Fruit fly (Drosophila melanogaster) whole organism, wandering third instar larva: ENCODE data around the gene fok.

ENCODE experiments used
- Abd-B ChIP-seq: fragments of >200 bp; optimal IDR thresholded peaks from 2 replicates; lab custom pipeline; 2017; ENCODE audit warnings: missing biosample characterization, missing genetic modification characterization
- CG9705 ChIP-seq: fragments of 200-800 bp; sonication (Bioruptor generic); optimal IDR thresholded peaks from 2 replicates; lab custom pipeline; 2018; ENCODE audit warnings: missing biosample characterization, mild to moderate bottlenecking, missing genetic modification characterization
- CrebA ChIP-seq: fragments of 200-800 bp; sonication (Bioruptor generic); optimal IDR thresholded peaks from 2 replicates; lab custom pipeline; 2016; ENCODE audit warnings: missing biosample characterization, mild to moderate bottlenecking, missing genetic modification characterization, borderline replicate concordance
- GATAd ChIP-seq: sonication (Bioruptor generic); optimal IDR thresholded peaks from 2 replicates; lab custom pipeline; 2016; ENCODE audit warnings: missing biosample characterization, missing genetic modification characterization
- HLH106 ChIP-seq: fragments of 200-800 bp; optimal IDR thresholded peaks from 3 replicates; lab custom pipeline; 2019; ENCODE audit warnings: missing biosample characterization, mild to moderate bottlenecking, missing genetic modification characterization, moderate library complexity
- Hnf4 ChIP-seq: fragments of 200-800 bp; sonication (Bioruptor generic); optimal IDR thresholded peaks from 2 replicates; lab custom pipeline; 2016; ENCODE audit warnings: missing biosample characterization, mild to moderate bottlenecking, missing genetic modification characterization
- Hr78 ChIP-seq: fragments of >200 bp; optimal IDR thresholded peaks from 2 replicates; lab custom pipeline; 2017; ENCODE audit warnings: missing biosample characterization, missing genetic modification characterization
- Hr83 ChIP-seq: fragments of 200-300 bp; sonication (Bioruptor generic); optimal IDR thresholded peaks from 2 replicates; lab custom pipeline; 2016; ENCODE audit warnings: missing biosample characterization, mild to moderate bottlenecking, missing genetic modification characterization, moderate library complexity; ENCODE audit not compliant: poor library complexity, severe bottlenecking
- Jra ChIP-seq: sonication (Bioruptor generic); optimal IDR thresholded peaks from 2 replicates; lab custom pipeline; 2016; ENCODE audit warnings: missing biosample characterization, missing genetic modification characterization
- N ChIP-seq: fragments of >200 bp; optimal IDR thresholded peaks from 2 replicates; lab custom pipeline; 2018; ENCODE audit warnings: missing biosample characterization, missing external identifiers, missing genetic modification characterization
- OdsH ChIP-seq: fragments of 200-800 bp; sonication (Bioruptor generic); optimal IDR thresholded peaks from 2 replicates; lab custom pipeline; 2016; ENCODE audit warnings: missing biosample characterization, mild to moderate bottlenecking, missing genetic modification characterization
- Sp1 ChIP-seq: fragments of 200-800 bp; sonication (Bioruptor generic); optimal IDR thresholded peaks from 3 replicates; lab custom pipeline; 2019; ENCODE audit warnings: missing biosample characterization, mild to moderate bottlenecking, missing genetic modification characterization, moderate library complexity
- Vsx2 ChIP-seq: fragments of 200-300, 225-300 bp; sonication (Bioruptor generic); optimal IDR thresholded peaks from 2 replicates; lab custom pipeline; 2018; ENCODE audit warnings: missing biosample characterization, missing genetic modification characterization; ENCODE audit not compliant: partially characterized antibody
- br ChIP-seq: fragments of 200-800 bp; sonication (Bioruptor generic); optimal IDR thresholded peaks from 2 replicates; lab custom pipeline; 2016; ENCODE audit warnings: missing biosample characterization, missing genetic modification characterization
- brk ChIP-seq: fragments of 200-800 bp; sonication (Bioruptor generic); optimal IDR thresholded peaks from 2 replicates; lab custom pipeline; 2016; ENCODE audit warnings: missing biosample characterization, mild to moderate bottlenecking, missing genetic modification characterization
- dmrt93B ChIP-seq: fragments of 200-800 bp; sonication (Bioruptor generic); optimal IDR thresholded peaks from 2 replicates; lab custom pipeline; 2018; ENCODE audit warnings: missing biosample characterization, mild to moderate bottlenecking, missing genetic modification characterization
- dsf ChIP-seq: sonication (Bioruptor generic); optimal IDR thresholded peaks from 2 replicates; lab custom pipeline; 2016; ENCODE audit warnings: missing biosample characterization, missing genetic modification characterization, borderline replicate concordance
- ey ChIP-seq: fragments of 200-800 bp; sonication (Bioruptor generic); optimal IDR thresholded peaks from 2 replicates; lab custom pipeline; 2016; ENCODE audit warnings: missing biosample characterization, missing genetic modification characterization
- foxo ChIP-seq, 2 experiments: fragments of 200-800 bp; sonication (Bioruptor generic); optimal IDR thresholded peaks; 2 replicates in 1 of 2; 3 replicates in 1 of 2; lab custom pipeline; 2016 to 2017; ENCODE audit warnings: missing biosample characterization in 2 of 2, missing genetic modification characterization in 2 of 2
- fru ChIP-seq: fragments of 200-800 bp; sonication (Bioruptor generic); optimal IDR thresholded peaks from 3 replicates; lab custom pipeline; 2016; ENCODE audit warnings: missing biosample characterization, mild to moderate bottlenecking, missing genetic modification characterization
- h ChIP-seq: fragments of 200-800 bp; sonication (Bioruptor generic); optimal IDR thresholded peaks from 3 replicates; lab custom pipeline; 2016; ENCODE audit warnings: missing biosample characterization, mild to moderate bottlenecking, missing genetic modification characterization
- jim ChIP-seq: fragments of 175-275, 200-325 bp; sonication (Bioruptor generic); optimal IDR thresholded peaks from 2 replicates; lab custom pipeline; 2016; ENCODE audit warnings: missing biosample characterization, mild to moderate bottlenecking, missing genetic modification characterization
- lola ChIP-seq: fragments of >200 bp; optimal IDR thresholded peaks from 2 replicates; lab custom pipeline; 2017; ENCODE audit warnings: missing biosample characterization, missing genetic modification characterization
- psq ChIP-seq: fragments of 200-800 bp; sonication (Bioruptor generic); optimal IDR thresholded peaks from 3 replicates; lab custom pipeline; 2017; ENCODE audit warnings: missing biosample characterization, mild to moderate bottlenecking, missing genetic modification characterization, moderate library complexity
- rgr ChIP-seq: fragments of 200-800 bp; sonication (Bioruptor generic); optimal IDR thresholded peaks from 3 replicates; lab custom pipeline; 2016; ENCODE audit warnings: missing biosample characterization, mild to moderate bottlenecking, missing genetic modification characterization
- sv ChIP-seq: fragments of 200-800 bp; sonication (Bioruptor generic); optimal IDR thresholded peaks from 3 replicates; lab custom pipeline; 2016; ENCODE audit warnings: missing biosample characterization, missing genetic modification characterization
- woc ChIP-seq: sonication (Bioruptor generic); optimal IDR thresholded peaks from 2 replicates; lab custom pipeline; 2016; ENCODE audit warnings: missing biosample characterization, mild to moderate bottlenecking, missing genetic modification characterization

fok gene

DNA sequence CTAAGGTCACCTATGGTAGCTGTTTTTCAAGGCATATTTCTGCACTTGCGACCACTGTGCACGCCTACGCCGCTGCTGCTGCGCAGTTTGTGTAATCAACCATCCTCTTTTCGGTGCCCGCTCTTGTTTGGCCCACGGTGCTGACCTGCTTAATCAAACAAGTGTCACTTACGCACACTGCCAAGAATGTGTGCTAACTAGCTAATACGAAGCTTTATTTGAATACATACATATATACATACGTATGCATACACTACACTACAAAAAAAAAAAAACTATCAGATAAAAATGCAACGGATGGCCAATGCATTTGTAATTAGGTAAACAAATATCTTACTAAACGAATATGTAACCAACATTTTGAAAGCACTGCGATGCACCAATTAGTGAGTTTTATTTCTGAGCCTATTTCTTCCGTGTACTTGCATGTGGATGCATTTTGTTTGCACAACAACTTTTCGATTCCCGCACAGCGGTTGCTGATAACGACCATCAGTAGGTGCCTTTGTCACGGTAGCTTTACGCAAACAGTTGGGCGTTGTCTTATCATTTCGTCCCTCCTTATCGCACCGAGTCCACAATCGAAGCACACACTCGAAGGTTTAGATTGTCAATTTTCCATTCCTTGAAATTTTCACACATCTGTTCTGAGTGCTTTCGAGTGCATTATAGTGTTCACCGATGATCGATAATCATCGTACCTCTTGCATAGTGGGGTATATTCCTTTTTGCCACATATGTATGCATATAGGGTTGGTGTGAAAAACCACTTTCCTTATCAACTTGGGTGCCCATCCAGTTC lies 1.6 kb upstream of the fok start (continued):
- TF ChIP-seq dsf (GFP tag; lab: Kevin White, UChicago): peak; percentile 51
- TF ChIP-seq Sp1 (GFP tag; lab: Kevin White, UChicago): peak; percentile 92
- peak; percentile 68 to 95 for TF ChIP-seq foxo (GFP tag; optimal IDR thresholded peaks at IDR 0.05; lab: Kevin White, UChicago)

DNA sequence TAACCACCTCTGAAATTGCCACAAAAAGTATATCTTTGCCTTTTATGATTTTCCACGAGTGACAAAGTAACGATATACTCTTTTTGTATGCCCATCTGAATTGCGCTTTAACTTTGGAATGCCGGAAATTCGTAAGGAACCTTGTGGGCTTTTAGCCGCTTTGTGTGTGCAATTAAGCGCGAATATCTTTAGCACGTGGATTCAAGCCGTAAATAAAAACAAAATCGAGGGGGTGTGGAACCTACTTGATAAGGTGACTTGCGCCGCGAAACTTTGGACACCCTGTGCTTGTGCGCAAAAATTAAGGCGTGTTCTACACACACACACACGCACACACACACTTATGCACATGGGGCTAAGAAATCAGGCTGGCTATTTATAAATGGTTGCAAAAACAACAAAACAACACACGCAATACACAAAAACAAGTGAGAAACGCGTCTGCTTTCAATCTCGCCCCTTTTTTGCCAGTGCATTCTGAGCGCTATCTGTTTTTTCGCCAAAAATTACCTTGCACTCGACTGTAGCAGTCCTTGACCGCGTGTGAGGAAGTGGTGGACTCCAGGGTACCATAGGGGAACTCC lies 710 bp downstream of the fok start:
- TF ChIP-seq woc (GFP tag; lab: Kevin White, UChicago) (no peak), Jra (GFP tag; lab: Kevin White, UChicago) (no peak), Vsx2 (no peak), Hr78 (GFP tag; lab: Kevin White, UChicago) (no peak), CrebA (GFP tag; lab: Kevin White, UChicago) (no peak), CG9705 (GFP tag; lab: Kevin White, UChicago) (no peak), GATAd (GFP tag; lab: Kevin White, UChicago) (no peak)

DNA sequence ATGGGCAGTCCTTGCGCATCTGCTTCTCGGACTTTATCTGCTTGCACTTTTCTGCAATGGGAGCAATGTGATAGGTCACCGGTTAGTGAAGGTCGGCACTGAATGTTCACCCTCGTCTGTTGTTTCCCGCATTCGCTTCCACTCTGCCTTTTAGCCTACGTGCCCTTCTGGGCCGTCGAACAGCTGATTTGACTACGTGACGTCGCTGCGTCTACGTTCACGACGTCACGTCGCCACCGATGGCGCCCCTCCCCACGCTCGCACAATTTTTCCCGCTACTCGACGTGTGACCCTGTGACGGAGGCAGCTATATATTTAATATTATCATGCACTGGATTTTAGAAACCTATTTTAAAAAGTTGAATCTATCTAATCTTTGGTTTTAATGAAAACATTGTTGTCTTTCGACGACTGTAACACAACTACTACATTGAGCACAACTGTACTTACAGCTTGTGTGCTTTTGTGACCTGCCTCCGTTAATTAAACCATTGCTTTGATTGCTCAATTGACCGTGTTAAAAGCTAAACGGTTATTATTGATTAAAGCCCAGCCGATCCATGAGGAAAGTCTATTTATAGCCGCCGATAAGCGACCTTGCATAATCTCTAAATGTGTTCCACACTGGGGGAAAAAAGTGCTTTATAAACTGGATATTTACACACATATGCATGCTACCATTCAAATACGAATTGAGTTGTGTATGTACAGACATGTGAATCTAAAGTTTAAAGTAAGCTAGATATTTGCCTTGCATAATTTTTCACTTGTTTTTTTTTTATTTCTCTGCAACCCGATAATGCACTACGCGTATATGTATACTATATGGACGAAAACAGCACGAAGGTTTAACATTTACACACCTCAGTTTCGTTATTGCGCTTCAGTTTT lies 1.7 kb downstream of the fok start:
- peak in 1 of 2 experiments; percentile 57 for TF ChIP-seq foxo (GFP tag; optimal IDR thresholded peaks at IDR 0.05; lab: Kevin White, UChicago)
- TF ChIP-seq dsf (GFP tag; lab: Kevin White, UChicago): no peak
- no peak for TF ChIP-seq Jra (GFP tag; lab: Kevin White, UChicago)
- TF ChIP-seq Hr83: no peak
- TF ChIP-seq CrebA (GFP tag; lab: Kevin White, UChicago): no peak
- TF ChIP-seq dmrt93B (GFP tag; lab: Kevin White, UChicago): peak; percentile 25
- peak; percentile 39 for TF ChIP-seq ey (GFP tag; lab: Kevin White, UChicago)
- peak; percentile 22 for TF ChIP-seq br (GFP tag; lab: Kevin White, UChicago)
- TF ChIP-seq rgr (GFP tag; lab: Kevin White, UChicago): peak; percentile 53
- peak; percentile 33 for TF ChIP-seq Hnf4
- no peak for TF ChIP-seq N (GFP tag; lab: Kevin White, UChicago)
- no peak for TF ChIP-seq Vsx2
- TF ChIP-seq brk (GFP tag; lab: Kevin White, UChicago): peak; percentile 21
- peak; percentile 47 for TF ChIP-seq OdsH (GFP tag; lab: Kevin White, UChicago)
- peak; percentile 22 for TF ChIP-seq HLH106 (tag; lab: Kevin White, UChicago)
- TF ChIP-seq lola: no peak
- peak; percentile 8 for TF ChIP-seq psq (GFP tag; lab: Kevin White, UChicago)
- TF ChIP-seq jim (GFP tag; lab: Kevin White, UChicago): no peak
- TF ChIP-seq fru (GFP tag; lab: Kevin White, UChicago): peak; percentile 8
- TF ChIP-seq h (GFP tag; lab: Kevin White, UChicago): peak; percentile 47
- TF ChIP-seq CG9705 (GFP tag; lab: Kevin White, UChicago): no peak

DNA sequence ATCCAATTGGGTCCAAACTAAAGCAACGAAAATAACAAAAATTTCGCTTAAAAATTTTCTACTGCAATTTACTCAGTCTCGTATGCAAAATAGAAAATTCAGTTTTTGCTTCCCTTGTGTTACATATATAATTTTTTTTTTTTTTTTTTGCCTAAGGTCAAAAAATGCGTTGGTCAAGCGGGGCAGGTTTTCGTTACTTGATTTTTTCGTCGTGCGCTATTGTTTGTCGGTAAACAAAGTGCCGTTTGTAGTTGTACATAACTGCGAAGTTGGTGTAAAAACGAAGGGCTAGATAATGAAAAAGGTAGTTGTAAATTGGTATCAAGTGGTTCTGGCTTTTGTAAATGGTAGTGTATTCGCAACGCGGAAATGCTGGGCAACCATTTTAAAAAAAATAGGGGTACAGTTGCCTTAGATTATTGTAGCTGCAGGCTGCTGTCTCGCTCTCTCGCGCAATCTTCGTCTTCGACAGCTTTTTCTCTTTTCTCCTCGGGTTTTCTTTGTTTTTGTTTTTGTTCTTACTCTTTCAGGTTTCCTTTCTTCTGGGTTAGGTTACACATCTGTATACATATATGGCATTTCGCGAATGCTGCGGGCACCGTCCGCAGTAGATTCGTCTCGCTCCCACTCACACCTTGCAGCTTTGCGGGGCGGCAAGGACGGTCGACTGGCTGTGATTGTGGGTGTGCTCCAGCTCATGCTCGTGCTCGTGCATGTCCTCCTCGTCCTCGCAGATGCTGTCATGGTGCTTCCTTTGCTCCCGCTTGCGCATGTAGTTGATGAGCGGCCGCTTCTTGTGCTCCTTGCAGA lies 2.5 kb downstream of the fok start:
- TF ChIP-seq psq (GFP tag; lab: Kevin White, UChicago): peak; percentile 1
- TF ChIP-seq sv: no peak
- TF ChIP-seq, all 38 proteins: peak for 1

DNA sequence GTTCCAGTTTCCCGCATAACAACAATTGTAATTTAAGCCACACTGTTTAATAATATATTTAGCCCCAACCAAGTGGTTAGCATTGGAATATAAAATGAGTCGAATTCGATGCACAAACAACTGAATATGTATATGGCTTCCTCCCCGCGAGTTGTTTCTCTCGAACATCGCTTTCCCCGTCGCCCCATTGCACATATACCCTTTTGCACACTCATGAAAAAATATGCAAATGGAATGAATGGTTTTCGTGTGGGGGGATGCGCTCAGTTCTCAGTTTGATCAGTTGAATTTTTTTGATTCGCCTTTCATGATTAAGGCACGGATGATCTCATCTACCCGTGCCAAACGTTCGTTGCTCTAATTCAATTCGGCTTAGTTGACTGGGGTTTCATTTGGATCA lies 4.1 kb downstream of the fok start:
- TF ChIP-seq Hr83: peak; percentile 8
- TF ChIP-seq Abd-B: no peak
